Worm (Caenorhabditis elegans): ENCODE results near the gene Y51A2B.9.

The Y51A2B.9 gene

ce11 chrV:18359888-18360287 is 35.7 kb downstream of the Y51A2B.9 start, which contains the start of gene C08E8.5:
Gene C08E8.5 (minus strand): TSS chrV:18359988.
- no peak for TF ChIP-seq him-1 (tag; optimal IDR thresholded peaks at IDR 0.05)
- TF ChIP-seq dao-5 (tag; optimal IDR thresholded peaks at IDR 0.05) = no peak
- TF ChIP-seq W03F9.2 (tag; optimal IDR thresholded peaks at IDR 0.05) = no peak

ce11 chrV:18355742-18356141 is 39.8 kb downstream of the Y51A2B.9 start, which contains the start of gene C08E8.2:
Gene C08E8.2 (minus strand): TSS chrV:18355842.
- no peak for TF ChIP-seq dao-5 (tag; optimal IDR thresholded peaks at IDR 0.05)
- TF ChIP-seq W03F9.2 (tag; optimal IDR thresholded peaks at IDR 0.05) = no peak
- no peak for TF ChIP-seq him-1 (tag; optimal IDR thresholded peaks at IDR 0.05)

ce11 chrV:18354299-18354698 is 41.2 kb downstream of the Y51A2B.9 start:
- TF ChIP-seq dao-5 (tag; optimal IDR thresholded peaks at IDR 0.05) (no peak), him-1 (tag; optimal IDR thresholded peaks at IDR 0.05) (no peak), W03F9.2 (tag; optimal IDR thresholded peaks at IDR 0.05) (no peak)

- TF ChIP-seq him-1 (tag; optimal IDR thresholded peaks at IDR 0.05) = no peak
Measured at ce11 chrV:18350721-18351120, 44.8 kb downstream of the Y51A2B.9 start, which contains the start of gene C08E8.11. Gene C08E8.11 (plus strand): TSS chrV:18351021.

ce11 chrV:18350046-18350445 is 45.5 kb downstream of the Y51A2B.9 start, which contains the start of gene C08E8.3:
Gene C08E8.3 (plus strand): TSS chrV:18350129.
- no peak for TF ChIP-seq W03F9.2 (tag; optimal IDR thresholded peaks at IDR 0.05)
- TF ChIP-seq him-1 (tag; optimal IDR thresholded peaks at IDR 0.05) = no peak
- TF ChIP-seq dao-5 (tag; optimal IDR thresholded peaks at IDR 0.05) = no peak

ce11 chrV:18346080-18346479 is 49.5 kb downstream of the Y51A2B.9 start:
- TF ChIP-seq dao-5 (tag; optimal IDR thresholded peaks at IDR 0.05) (no peak), W03F9.2 (tag; optimal IDR thresholded peaks at IDR 0.05) (peak; percentile 7)

All from whole organism, L4/young adult.